Worm (Caenorhabditis elegans) whole organism, L2 larva: ENCODE results near the gene str-153.

Source experiments
- C34F6.9 ChIP-seq: fragments of 150-350 bp; optimal IDR thresholded peaks from 2 replicates; lab custom pipeline; 2014; ENCODE audit warnings: missing biosample characterization, missing genetic modification characterization
- F13H6.1 ChIP-seq: sonication (generic microtip); optimal IDR thresholded peaks from 2 replicates; lab custom pipeline; 2016; ENCODE audit warnings: missing genetic modification characterization, missing compliant biosample characterization
- R02D3.7 ChIP-seq: fragments of 150-350 bp; optimal IDR thresholded peaks from 2 replicates; lab custom pipeline; 2014; ENCODE audit warnings: missing biosample characterization, missing genetic modification characterization
- Y55F3AM.14 ChIP-seq: fragments of 200-800 bp; sonication (Bioruptor generic); optimal IDR thresholded peaks from 2 replicates; lab custom pipeline; 2018; ENCODE audit warnings: mild to moderate bottlenecking, missing genetic modification characterization, missing compliant biosample characterization
- alr-1 ChIP-seq: fragments of 150-350 bp; optimal IDR thresholded peaks from 2 replicates; lab custom pipeline; 2014; ENCODE audit warnings: missing biosample characterization, missing genetic modification characterization
- aly-2 ChIP-seq: fragments of 150-350 bp; optimal IDR thresholded peaks from 2 replicates; lab custom pipeline; 2014; ENCODE audit warnings: missing biosample characterization, missing genetic modification characterization
- ama-1 ChIP-seq: fragments of 150-350 bp; optimal IDR thresholded peaks from 2 replicates; lab custom pipeline; 2018; ENCODE audit warnings: inconsistent platforms
- ceh-82 ChIP-seq: fragments of 150-350 bp; optimal IDR thresholded peaks from 2 replicates; lab custom pipeline; 2014; ENCODE audit warnings: missing biosample characterization, missing genetic modification characterization
- egl-27 ChIP-seq: sonication (generic microtip); optimal IDR thresholded peaks from 3 replicates; lab custom pipeline; 2017; ENCODE audit warnings: missing biosample characterization, missing genetic modification reagents, missing genetic modification characterization
- elt-1 ChIP-seq: fragments of 150-350 bp; optimal IDR thresholded peaks from 2 replicates; lab custom pipeline; 2014; ENCODE audit warnings: missing biosample characterization, missing genetic modification characterization
- gmeb-1 ChIP-seq: fragments of 150-350 bp; optimal IDR thresholded peaks from 2 replicates; lab custom pipeline; 2014; ENCODE audit warnings: missing biosample characterization, missing genetic modification characterization
- lin-11 ChIP-seq: fragments of 150-350 bp; sonication (generic microtip); optimal IDR thresholded peaks from 2 replicates; lab custom pipeline; 2014; ENCODE audit warnings: missing biosample characterization, missing genetic modification characterization, inconsistent platforms, mixed read lengths
- lin-39 ChIP-seq: fragments of 150-350 bp; optimal IDR thresholded peaks from 2 replicates; lab custom pipeline; 2014; ENCODE audit warnings: missing biosample characterization, missing genetic modification reagents, missing genetic modification characterization
- mab-5 ChIP-seq: fragments of 150-350 bp; optimal IDR thresholded peaks from 2 replicates; lab custom pipeline; 2014; ENCODE audit warnings: missing biosample characterization, missing genetic modification characterization
- mbf-1 ChIP-seq: sonication (generic microtip); optimal IDR thresholded peaks from 2 replicates; lab custom pipeline; 2017; ENCODE audit warnings: missing biosample characterization, missing genetic modification characterization
- mdl-1 ChIP-seq, 2 experiments: fragments of 150-350 bp in 1 of 2; sonication (generic microtip) in 1 of 2; optimal IDR thresholded peaks; 2 replicates each; lab custom pipeline; 2017; ENCODE audit warnings: missing biosample characterization in 2 of 2, missing genetic modification characterization in 2 of 2
- nhr-10 ChIP-seq: sonication (generic microtip); optimal IDR thresholded peaks from 2 replicates; lab custom pipeline; 2017; ENCODE audit warnings: missing biosample characterization, missing genetic modification characterization
- nhr-12 ChIP-seq: fragments of 150-350 bp; optimal IDR thresholded peaks from 2 replicates; lab custom pipeline; 2014; ENCODE audit warnings: missing biosample characterization, missing genetic modification characterization
- nhr-129 ChIP-seq: fragments of 150-350 bp; optimal IDR thresholded peaks from 2 replicates; lab custom pipeline; 2014; ENCODE audit warnings: missing biosample characterization, missing genetic modification characterization
- nhr-21 ChIP-seq: fragments of 150-350 bp; optimal IDR thresholded peaks from 2 replicates; lab custom pipeline; 2014; ENCODE audit warnings: missing biosample characterization, missing genetic modification characterization
- nhr-237 ChIP-seq: fragments of 150-350 bp; optimal IDR thresholded peaks from 2 replicates; lab custom pipeline; 2014; ENCODE audit warnings: missing biosample characterization, missing genetic modification characterization
- nhr-25 ChIP-seq: fragments of 150-350 bp; sonication (generic microtip); optimal IDR thresholded peaks from 3 replicates; lab custom pipeline; 2014; ENCODE audit warnings: missing biosample characterization, missing genetic modification characterization
- nhr-6 ChIP-seq: fragments of 150-350 bp; optimal IDR thresholded peaks from 2 replicates; lab custom pipeline; 2014; ENCODE audit warnings: missing biosample characterization, missing genetic modification characterization
- nhr-77 ChIP-seq: fragments of 150-350 bp; optimal IDR thresholded peaks from 2 replicates; lab custom pipeline; 2014; ENCODE audit warnings: missing biosample characterization, missing genetic modification characterization
- sem-4 ChIP-seq: fragments of 150-350 bp; optimal IDR thresholded peaks from 2 replicates; lab custom pipeline; 2014; ENCODE audit warnings: missing biosample characterization, missing genetic modification reagents, missing genetic modification characterization
- sma-3 ChIP-seq: sonication (generic microtip); optimal IDR thresholded peaks from 2 replicates; lab custom pipeline; 2016; ENCODE audit warnings: missing genetic modification reagents, missing genetic modification characterization, missing compliant biosample characterization
- snpc-4 ChIP-seq: fragments of 150-350 bp; optimal IDR thresholded peaks from 2 replicates; lab custom pipeline; 2014; ENCODE audit warnings: missing biosample characterization, missing genetic modification characterization
- unc-39 ChIP-seq: fragments of 150-350 bp; optimal IDR thresholded peaks from 2 replicates; lab custom pipeline; 2014; ENCODE audit warnings: missing biosample characterization, missing genetic modification characterization
- zag-1 ChIP-seq: fragments of 150-350 bp; optimal IDR thresholded peaks from 2 replicates; lab custom pipeline; 2014; ENCODE audit warnings: missing biosample characterization, missing genetic modification characterization
- ztf-11 ChIP-seq: sonication (generic microtip); optimal IDR thresholded peaks from 2 replicates; lab custom pipeline; 2017; ENCODE audit warnings: missing biosample characterization, missing genetic modification characterization
- ztf-4 ChIP-seq: fragments of 150-350 bp; optimal IDR thresholded peaks from 2 replicates; lab custom pipeline; 2014; ENCODE audit warnings: missing biosample characterization, missing genetic modification characterization

str-153 gene

DNA sequence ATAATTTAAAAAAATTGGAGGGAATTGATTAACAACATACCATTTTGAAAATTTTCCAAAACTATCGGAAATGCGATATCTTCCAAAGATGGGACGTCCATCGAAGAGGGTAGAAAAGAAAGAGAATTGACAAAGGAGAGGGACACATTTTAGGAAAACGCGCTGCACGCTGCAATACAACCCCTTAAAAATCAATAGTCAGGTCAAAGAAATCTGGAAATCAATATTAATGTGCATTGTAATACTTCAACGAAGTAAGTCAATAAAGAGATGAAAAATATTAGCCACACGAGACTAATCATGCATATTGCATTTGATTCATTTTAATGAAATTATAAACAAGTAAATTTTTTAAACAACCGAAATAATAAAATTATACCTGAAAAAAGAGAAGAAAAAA lies 35.2 kb downstream of the str-153 start, which contains the start of gene Y9C9A.13:
TSS of gene Y9C9A.13 (minus strand) at position 101 of the 400 bp plus-strand sequence.
- TF ChIP-seq snpc-4 (no peak), ceh-82 (tag; lab: Kevin White, UChicago) (no peak), nhr-6 (no peak), gmeb-1 (tag; lab: Kevin White, UChicago) (no peak), lin-39 (tag; lab: Kevin White, UChicago) (no peak), mab-5 (tag; lab: Kevin White, UChicago) (no peak), sma-3 (GFP tag; lab: Kevin White, UChicago) (no peak), nhr-77 (tag; lab: Kevin White, UChicago) (no peak), nhr-21 (tag; lab: Kevin White, UChicago) (no peak), ama-1 (no peak)

DNA sequence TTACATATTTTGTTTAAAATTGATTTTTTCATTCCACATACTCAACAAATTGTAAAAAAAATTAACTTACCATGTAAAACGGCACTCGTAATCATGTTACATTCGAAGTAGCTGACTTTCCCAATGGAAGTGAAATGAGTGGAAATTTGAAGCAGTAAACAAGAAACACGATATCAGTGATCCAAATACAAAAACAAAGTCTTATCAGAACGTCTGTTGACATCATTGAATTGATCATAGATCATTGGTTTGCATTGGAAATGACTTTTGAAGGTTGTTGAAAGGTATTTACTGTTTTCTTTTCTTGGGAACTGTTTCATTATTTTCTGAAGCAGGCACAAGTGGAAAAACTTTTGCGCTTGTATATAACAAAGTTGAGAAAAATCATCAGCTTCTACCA lies 41.8 kb downstream of the str-153 start, which contains the start of gene Y9C9A.16:
TSS of gene Y9C9A.16 (minus strand) at position 131 of the 400 bp plus-strand sequence.
- no peak for TF ChIP-seq R02D3.7
- TF ChIP-seq snpc-4, result no peak
- no peak for TF ChIP-seq nhr-6
- no peak for TF ChIP-seq elt-1

DNA sequence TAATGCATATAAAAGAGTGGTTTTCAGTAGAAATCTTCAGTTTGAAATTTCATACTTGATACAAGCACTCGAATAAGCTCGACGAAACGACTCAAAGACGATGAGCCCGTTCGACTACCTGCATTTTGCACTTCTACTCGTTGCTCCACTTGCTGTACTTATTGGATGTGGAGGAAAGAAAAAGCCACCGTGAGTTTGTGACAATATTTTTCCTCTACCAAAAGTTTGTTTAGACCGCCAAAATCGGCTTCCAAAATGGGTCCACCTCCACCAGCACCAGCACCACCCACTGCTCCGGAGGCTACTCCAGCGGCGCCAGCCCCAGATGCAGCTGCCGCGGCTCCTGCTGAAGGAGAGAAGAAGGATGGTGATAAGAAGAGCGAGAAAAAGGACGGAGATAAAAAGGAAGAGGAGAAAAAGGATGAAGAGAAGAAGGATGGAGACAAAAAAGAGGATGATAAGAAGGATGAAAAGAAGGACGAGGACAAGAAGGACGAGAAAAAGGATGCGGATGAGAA lies 43.0 kb downstream of the str-153 start, which contains the start of gene E03H12.5:
TSS of gene E03H12.5 (plus strand) at position 51 of the 518 bp plus-strand sequence.
- TF ChIP-seq alr-1 (tag; lab: Kevin White, UChicago) (no peak), ama-1 (no peak), mab-5 (tag; lab: Kevin White, UChicago) (no peak), nhr-12 (tag; lab: Kevin White, UChicago) (no peak), unc-39 (tag; lab: Kevin White, UChicago) (no peak), Y55F3AM.14 (no peak), sem-4 (tag; lab: Kevin White, UChicago) (no peak), lin-11 (no peak), nhr-129 (tag; lab: Kevin White, UChicago) (no peak), mdl-1 (tag; optimal IDR thresholded peaks at IDR 0.05; lab: Kevin White, UChicago) (no peak), nhr-10 (tag; lab: Kevin White, UChicago) (no peak), mbf-1 (tag; lab: Kevin White, UChicago) (no peak), sma-3 (GFP tag; lab: Kevin White, UChicago) (no peak), ztf-4 (tag; lab: Kevin White, UChicago) (no peak), zag-1 (tag; lab: Kevin White, UChicago) (no peak), ztf-11 (tag; lab: Kevin White, UChicago) (no peak), egl-27 (tag; lab: Kevin White, UChicago) (no peak), F13H6.1 (tag; lab: Kevin White, UChicago) (no peak), C34F6.9 (tag; lab: Kevin White, UChicago) (no peak)
- TF ChIP-seq, all 48 proteins: peak for 0

DNA sequence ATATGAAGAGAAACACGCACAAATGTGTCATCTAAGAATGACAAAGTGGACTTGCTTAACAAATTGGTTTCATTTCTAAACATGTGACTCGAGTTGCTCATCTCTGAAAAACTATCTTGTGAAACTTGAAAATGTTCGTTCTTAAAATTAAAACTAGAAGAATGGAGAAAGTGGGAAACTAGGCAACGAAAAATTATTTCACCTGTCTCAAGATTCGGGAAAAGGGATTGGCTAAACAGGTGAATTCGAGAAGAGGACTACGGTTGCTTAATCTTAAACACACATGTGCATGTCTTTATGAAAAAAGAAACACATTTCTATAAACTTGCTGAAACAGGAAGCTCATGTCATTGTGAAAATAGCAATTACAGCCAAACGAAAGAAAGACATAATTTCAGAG lies 46.8 kb downstream of the str-153 start, which contains the start of gene srz-24:
TSS of gene srz-24 (minus strand) at position 101 of the 400 bp plus-strand sequence.
- TF ChIP-seq egl-27 (tag; lab: Kevin White, UChicago) (no peak), nhr-6 (no peak), snpc-4 (no peak), elt-1 (no peak), mdl-1 (tag; optimal IDR thresholded peaks at IDR 0.05; lab: Kevin White, UChicago) (no peak), aly-2 (tag; lab: Kevin White, UChicago) (no peak), lin-39 (tag; lab: Kevin White, UChicago) (no peak)

DNA sequence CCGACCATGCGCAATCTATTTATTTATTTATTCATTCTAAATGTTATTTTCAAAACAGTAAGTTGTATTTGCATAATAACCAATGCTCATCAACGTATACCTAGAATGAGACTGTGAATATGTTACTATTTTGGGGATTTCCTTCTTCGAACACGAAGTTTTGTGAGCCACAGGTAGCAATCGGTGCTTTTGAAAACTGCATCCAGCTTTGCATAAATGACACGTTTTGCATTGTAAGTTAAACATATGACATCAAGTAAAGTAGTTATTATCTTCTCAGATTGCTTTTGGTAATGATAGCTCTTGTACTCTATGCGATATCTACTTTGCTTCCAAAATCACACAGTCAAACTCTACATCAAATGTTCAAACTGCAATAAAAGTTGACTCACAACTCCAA lies 48.3 kb downstream of the str-153 start, which contains the start of gene E03H12.4:
TSS of gene E03H12.4 (plus strand) at position 120 of the 400 bp plus-strand sequence.
- no peak for TF ChIP-seq nhr-237 (tag; lab: Kevin White, UChicago)
- no peak for TF ChIP-seq mab-5 (tag; lab: Kevin White, UChicago)
- TF ChIP-seq nhr-25, result no peak

DNA sequence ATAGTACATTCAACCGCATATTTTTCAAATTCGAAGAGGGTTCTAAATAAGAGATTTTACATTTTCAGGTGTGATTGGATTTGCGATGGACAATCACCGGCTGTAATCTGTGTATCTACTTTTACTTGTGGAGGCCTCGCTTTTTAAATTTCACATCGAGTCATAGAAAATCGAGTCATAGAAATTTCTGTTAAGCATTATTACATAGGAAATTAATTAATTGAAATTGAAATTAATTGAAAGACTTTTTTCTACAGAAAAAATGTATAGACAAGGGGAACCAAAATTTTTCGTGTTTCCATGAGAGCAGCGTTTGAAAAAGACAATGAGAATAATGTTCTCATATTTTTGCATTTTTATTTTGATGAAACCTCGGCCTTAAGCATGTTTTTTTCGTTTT lies 49.5 kb downstream of the str-153 start, which contains the start of gene clec-176:
TSS of gene clec-176 (plus strand) at position 301 of the 400 bp plus-strand sequence.
- no peak for TF ChIP-seq C34F6.9 (tag; lab: Kevin White, UChicago)
